Fruit fly (Drosophila melanogaster) whole organism, embryonic: ENCODE measurements around the gene P58IPK.

Source experiments
- Abd-B ChIP-seq: fragments of 200-800 bp; sonication (Bioruptor generic); optimal IDR thresholded peaks from 2 replicates; lab custom pipeline; 2018; ENCODE audit warnings: missing biosample characterization, mild to moderate bottlenecking, missing genetic modification characterization, moderate library complexity
- Atf-2 ChIP-seq: fragments of 200-800 bp; sonication (Bioruptor generic); optimal IDR thresholded peaks from 2 replicates; lab custom pipeline; 2016; ENCODE audit warnings: missing biosample characterization, missing genetic modification characterization
- Bteb2 ChIP-seq: fragments of 200-800 bp; sonication (Bioruptor generic); optimal IDR thresholded peaks from 2 replicates; lab custom pipeline; 2016; ENCODE audit warnings: missing biosample characterization, missing genetic modification characterization
- CG11247 ChIP-seq: fragments of 200-800 bp; sonication (Bioruptor generic); IDR thresholded peaks from 2 replicates; pipeline ENCODE4 v1.3.6; 2022; ENCODE audit warnings: missing biosample characterization, missing genetic modification characterization
- CG11723 ChIP-seq: fragments of 200-800 bp; sonication (Bioruptor generic); optimal IDR thresholded peaks from 2 replicates; lab custom pipeline; 2017; ENCODE audit warnings: missing biosample characterization, mild to moderate bottlenecking, missing genetic modification characterization
- CG12659 ChIP-seq: fragments of 200-800 bp; sonication (Bioruptor generic); optimal IDR thresholded peaks from 3 replicates; lab custom pipeline; 2017; ENCODE audit warnings: mild to moderate bottlenecking, missing biosample characterization, missing genetic modification reagents, missing genetic modification characterization
- CG13424 ChIP-seq: fragments of 200-800 bp; sonication (Bioruptor generic); optimal IDR thresholded peaks from 2 replicates; lab custom pipeline; 2019; ENCODE audit warnings: missing biosample characterization, mild to moderate bottlenecking, missing genetic modification characterization, moderate library complexity
- CG15479 ChIP-seq: fragments of 200-800 bp; sonication (Bioruptor generic); optimal IDR thresholded peaks from 3 replicates; lab custom pipeline; 2019; ENCODE audit warnings: missing biosample characterization, mild to moderate bottlenecking, missing genetic modification characterization, moderate library complexity
- CG1602 ChIP-seq: fragments of 200-800 bp; sonication (Bioruptor generic); optimal IDR thresholded peaks from 3 replicates; lab custom pipeline; 2016; ENCODE audit warnings: missing biosample characterization, missing genetic modification characterization
- CG16813 ChIP-seq: fragments of 200-800 bp; sonication (Bioruptor generic); IDR thresholded peaks from 3 replicates; pipeline ENCODE4 v1.3.6; 2022; ENCODE audit warnings: missing biosample characterization, missing genetic modification characterization; ENCODE audit not compliant: partially characterized antibody
- CG17568 ChIP-seq: fragments of 200-800 bp; sonication (Bioruptor generic); optimal IDR thresholded peaks from 2 replicates; lab custom pipeline; 2018; ENCODE audit warnings: missing biosample characterization, mild to moderate bottlenecking, missing genetic modification characterization, moderate library complexity
- CG2116 ChIP-seq: fragments of 200-800 bp; sonication (Bioruptor generic); optimal IDR thresholded peaks from 3 replicates; lab custom pipeline; 2018; ENCODE audit warnings: missing biosample characterization, mild to moderate bottlenecking, missing genetic modification characterization
- CG2129 ChIP-seq: fragments of 200-800 bp; sonication (Bioruptor generic); IDR thresholded peaks from 2 replicates; pipeline ENCODE4 v1.3.6; 2022; ENCODE audit warnings: missing biosample characterization, missing genetic modification characterization; ENCODE audit not compliant: partially characterized antibody
- CG2199 ChIP-seq: fragments of 200-800 bp; sonication (Bioruptor generic); IDR thresholded peaks from 3 replicates; pipeline ENCODE4 v1.3.6; 2022; ENCODE audit warnings: missing biosample characterization, missing genetic modification characterization
- CG2678 ChIP-seq: fragments of 200-800 bp; sonication (Bioruptor generic); optimal IDR thresholded peaks from 3 replicates; lab custom pipeline; 2019; ENCODE audit warnings: missing biosample characterization, mild to moderate bottlenecking, missing genetic modification characterization, moderate library complexity
- CG31441 ChIP-seq: fragments of 200-800 bp; sonication (Bioruptor generic); IDR thresholded peaks from 2 replicates; pipeline ENCODE4 v1.3.6; 2022; ENCODE audit warnings: missing biosample characterization, missing genetic modification characterization
- CG5953 ChIP-seq: fragments of 200-800 bp; sonication (Bioruptor generic); IDR thresholded peaks from 2 replicates; pipeline ENCODE4 v1.3.6; 2022; ENCODE audit warnings: missing biosample characterization, missing genetic modification characterization
- CG6765 ChIP-seq: fragments of 200-800 bp; sonication (Bioruptor generic); optimal IDR thresholded peaks from 3 replicates; lab custom pipeline; 2017; ENCODE audit warnings: missing biosample characterization, mild to moderate bottlenecking, missing genetic modification characterization
- CG7928 ChIP-seq: fragments of 200-800 bp; sonication (Bioruptor generic); optimal IDR thresholded peaks from 2 replicates; lab custom pipeline; 2017; ENCODE audit warnings: missing biosample characterization, mild to moderate bottlenecking, missing genetic modification characterization
- CoRest ChIP-seq: fragments of 200-800 bp; sonication (Bioruptor generic); optimal IDR thresholded peaks from 3 replicates; lab custom pipeline; 2018; ENCODE audit warnings: missing biosample characterization, mild to moderate bottlenecking, missing genetic modification characterization, moderate library complexity
- Dfd ChIP-seq, 2 experiments: fragments of >200 bp; optimal IDR thresholded peaks; 2 replicates each; lab custom pipeline; 2017; ENCODE audit warnings: missing biosample characterization in 2 of 2, missing genetic modification characterization in 2 of 2
- Doc2 ChIP-seq: fragments of 200-800 bp; sonication (Bioruptor generic); IDR thresholded peaks from 2 replicates; pipeline ENCODE4 v1.3.6; 2022; ENCODE audit warnings: missing biosample characterization, missing genetic modification characterization
- Dref ChIP-seq: fragments of 200-800 bp; sonication (Bioruptor generic); IDR thresholded peaks from 2 replicates; pipeline ENCODE4 v1.3.6; 2022; ENCODE audit warnings: missing biosample characterization, missing genetic modification characterization
- H15 ChIP-seq: fragments of 200-800 bp; sonication (Bioruptor generic); IDR thresholded peaks from 3 replicates; pipeline ENCODE4 v1.3.6; 2022; ENCODE audit warnings: missing biosample characterization, missing genetic modification characterization
- Hand ChIP-seq: fragments of 200-800 bp; sonication (Bioruptor generic); optimal IDR thresholded peaks from 2 replicates; lab custom pipeline; 2017; ENCODE audit warnings: mild to moderate bottlenecking, missing biosample characterization, missing genetic modification reagents, missing genetic modification characterization
- Hmr ChIP-seq: fragments of 200-800 bp; sonication (Bioruptor generic); optimal IDR thresholded peaks from 3 replicates; lab custom pipeline; 2017; ENCODE audit warnings: mild to moderate bottlenecking, missing biosample characterization, missing genetic modification reagents, missing genetic modification characterization
- Hmx ChIP-seq: fragments of 200-800 bp; sonication (Bioruptor generic); optimal IDR thresholded peaks from 2 replicates; lab custom pipeline; 2016; ENCODE audit warnings: missing biosample characterization, missing genetic modification characterization
- Hr3 ChIP-seq: fragments of 200-800 bp; sonication (Bioruptor generic); optimal IDR thresholded peaks from 3 replicates; lab custom pipeline; 2016; ENCODE audit warnings: missing biosample characterization, missing genetic modification characterization
- Hsf ChIP-seq: fragments of 200-800 bp; sonication (Bioruptor generic); optimal IDR thresholded peaks from 3 replicates; lab custom pipeline; 2016; ENCODE audit warnings: missing biosample characterization, missing genetic modification characterization
- Ravus ChIP-seq: fragments of 200-800 bp; sonication (Bioruptor generic); IDR thresholded peaks from 2 replicates; pipeline ENCODE4 v1.3.6; 2022; ENCODE audit warnings: missing biosample characterization, missing genetic modification characterization
- ab ChIP-seq: fragments of 200-800 bp; sonication (Bioruptor generic); optimal IDR thresholded peaks from 2 replicates; lab custom pipeline; 2016; ENCODE audit warnings: missing biosample characterization, missing genetic modification characterization
- cato ChIP-seq: fragments of 200-800 bp; sonication (Bioruptor generic); optimal IDR thresholded peaks from 2 replicates; lab custom pipeline; 2016; ENCODE audit warnings: missing biosample characterization, missing genetic modification characterization, borderline replicate concordance
- ewg ChIP-seq: fragments of 200-800 bp; sonication (Bioruptor generic); optimal IDR thresholded peaks from 3 replicates; lab custom pipeline; 2017; ENCODE audit warnings: mild to moderate bottlenecking, missing biosample characterization, missing genetic modification reagents, missing genetic modification characterization
- hb ChIP-seq: fragments of 200-800 bp; sonication (Bioruptor generic); IDR thresholded peaks from 3 replicates; pipeline ENCODE4 v1.3.6; 2022; ENCODE audit warnings: missing biosample characterization, missing genetic modification characterization; ENCODE audit not compliant: partially characterized antibody
- ind ChIP-seq: fragments of 200-800 bp; sonication (Bioruptor generic); optimal IDR thresholded peaks from 3 replicates; lab custom pipeline; 2016; ENCODE audit warnings: missing biosample characterization, missing genetic modification characterization
- jing ChIP-seq: fragments of 200-800 bp; sonication (Bioruptor generic); optimal IDR thresholded peaks from 2 replicates; lab custom pipeline; 2018; ENCODE audit warnings: missing biosample characterization, mild to moderate bottlenecking, missing genetic modification characterization
- kay ChIP-seq: fragments of 200-800 bp; sonication (Bioruptor generic); optimal IDR thresholded peaks from 2 replicates; lab custom pipeline; 2016; ENCODE audit warnings: missing biosample characterization, missing genetic modification characterization
- lov ChIP-seq, 2 experiments: fragments of 200-800 bp in 1 of 2; fragments of >200 bp in 1 of 2; sonication (Bioruptor generic) in 1 of 2; IDR thresholded peaks in 1 of 2; optimal IDR thresholded peaks in 1 of 2; 2 replicates in 1 of 2; 3 replicates in 1 of 2; pipeline versions ENCODE4 v1.3.6 to Lab custom; 2017 to 2022; ENCODE audit warnings: missing biosample characterization in 1 of 2, missing genetic modification characterization in 1 of 2
- maf-S ChIP-seq: fragments of 200-800 bp; sonication (Bioruptor generic); optimal IDR thresholded peaks from 2 replicates; lab custom pipeline; 2016; ENCODE audit warnings: missing biosample characterization, missing genetic modification characterization
- phol ChIP-seq: fragments of 200-800 bp; sonication (Bioruptor generic); optimal IDR thresholded peaks from 3 replicates; lab custom pipeline; 2018; ENCODE audit warnings: missing biosample characterization, mild to moderate bottlenecking, missing genetic modification characterization, moderate library complexity
- prd ChIP-seq, 3 experiments: fragments of >200 bp in 2 of 3; fragments of 200-800 bp in 1 of 3; sonication (Bioruptor generic) in 1 of 3; optimal IDR thresholded peaks in 2 of 3; IDR thresholded peaks in 1 of 3; 2 replicates in 2 of 3; 3 replicates in 1 of 3; pipeline versions ENCODE4 v1.3.6 to Lab custom; 2017 to 2022; ENCODE audit warnings: missing biosample characterization in 1 of 3, missing genetic modification characterization in 1 of 3
- repo ChIP-seq: fragments of 200-800 bp; sonication (Bioruptor generic); optimal IDR thresholded peaks from 2 replicates; lab custom pipeline; 2016; ENCODE audit warnings: missing biosample characterization, missing genetic modification characterization
- run ChIP-seq: fragments of 200-800 bp; sonication (Bioruptor generic); optimal IDR thresholded peaks from 3 replicates; lab custom pipeline; 2018; ENCODE audit warnings: missing biosample characterization, mild to moderate bottlenecking, missing genetic modification characterization
- stwl ChIP-seq: fragments of 200-800 bp; sonication (Bioruptor generic); optimal IDR thresholded peaks from 3 replicates; lab custom pipeline; 2018; ENCODE audit warnings: missing biosample characterization, mild to moderate bottlenecking, missing genetic modification characterization, moderate library complexity
- tap ChIP-seq: fragments of 200-800 bp; optimal IDR thresholded peaks from 3 replicates; lab custom pipeline; 2019; ENCODE audit warnings: missing biosample characterization, mild to moderate bottlenecking, missing genetic modification characterization, moderate library complexity
- tgo ChIP-seq: fragments of 200-800 bp; sonication (Bioruptor generic); IDR thresholded peaks from 3 replicates; pipeline ENCODE4 v1.3.6; 2022; ENCODE audit warnings: missing biosample characterization, missing genetic modification characterization
- toy ChIP-seq: fragments of 200-800 bp; sonication (Bioruptor generic); IDR thresholded peaks from 2 replicates; pipeline ENCODE4 v1.3.6; 2022; ENCODE audit warnings: missing biosample characterization, missing genetic modification characterization
- unc-4 ChIP-seq: fragments of 200-800 bp; sonication (Bioruptor generic); IDR thresholded peaks from 2 replicates; pipeline ENCODE4 v1.3.6; 2022; ENCODE audit warnings: missing biosample characterization, missing genetic modification characterization; ENCODE audit not compliant: partially characterized antibody

P58IPK gene

DNA sequence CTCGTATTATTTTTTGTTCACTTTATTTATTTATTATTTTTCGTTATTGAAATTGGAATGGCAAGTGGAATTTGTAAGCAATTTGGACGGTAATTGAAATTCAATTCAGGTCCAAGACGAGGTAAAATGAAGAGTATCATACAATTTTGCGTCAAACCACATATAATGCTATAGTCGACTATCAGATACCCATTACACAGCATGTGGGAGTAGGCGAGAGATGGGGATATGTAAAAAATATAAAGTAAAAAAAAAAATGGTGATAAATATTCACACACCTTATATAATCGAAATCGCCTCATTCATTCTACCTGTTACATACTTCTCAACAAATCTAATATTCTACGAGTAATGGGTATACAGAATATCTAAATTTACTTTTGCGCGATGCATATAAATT, 25.5 kb downstream of the P58IPK start (continued):
- TF ChIP-seq Atf-2 (no peak), repo (GFP tag; lab: Kevin White, UChicago) (no peak), CG16813 (GFP tag; lab: Robert Waterston, UW) (peak; percentile 69), Hmx (GFP tag; lab: Kevin White, UChicago) (no peak), CG6765 (GFP tag; lab: Kevin White, UChicago) (no peak), hb (GFP tag; lab: Robert Waterston, UW) (peak; percentile 64; the same call in 1 of the 3 replicates), Dref (GFP tag; lab: Robert Waterston, UW) (no peak), ab (GFP tag; lab: Kevin White, UChicago) (no peak), CG11247 (GFP tag; lab: Robert Waterston, UW) (no peak; the same call in 1 of the 2 replicates), H15 (GFP tag; lab: Robert Waterston, UW) (no peak)

DNA sequence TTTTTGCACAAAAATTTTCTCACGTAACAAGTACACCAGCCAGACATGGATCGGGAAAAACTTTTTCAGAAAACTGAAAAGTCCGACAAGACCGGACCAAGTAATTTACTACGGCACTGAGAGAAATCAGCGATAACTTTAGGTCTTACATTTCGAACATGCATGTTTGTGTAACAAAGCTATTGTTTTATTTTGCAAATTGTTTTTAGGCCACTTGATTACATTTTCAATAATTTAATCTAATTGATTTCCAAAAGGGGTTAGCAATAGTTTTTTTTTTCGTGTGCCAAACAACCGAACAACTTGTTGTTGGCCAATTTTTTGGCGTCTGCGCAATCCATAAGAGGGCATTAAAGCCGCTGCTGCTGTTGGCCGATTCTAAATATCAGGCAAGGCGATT, 26.4 kb downstream of the P58IPK start:
- TF ChIP-seq ewg (GFP tag; lab: Kevin White, UChicago) (peak; percentile 65), CG5953 (GFP tag; lab: Robert Waterston, UW) (no peak), unc-4 (GFP tag; lab: Robert Waterston, UW) (no peak), CoRest (tag; lab: Kevin White, UChicago) (peak; percentile 28), Hand (GFP tag; lab: Kevin White, UChicago) (peak; percentile 47), tgo (peak; percentile 66), tap (tag; lab: Kevin White, UChicago) (peak; percentile 20), Ravus (GFP tag; lab: Robert Waterston, UW) (peak; percentile 37; the same call in 1 of the 2 replicates), kay (peak; percentile 36), stwl (tag; lab: Kevin White, UChicago) (no peak), CG2199 (GFP tag; lab: Robert Waterston, UW) (no peak), Hr3 (GFP tag; lab: Kevin White, UChicago) (peak; percentile 45), maf-S (GFP tag; lab: Kevin White, UChicago) (peak; percentile 33), CG7928 (GFP tag; lab: Kevin White, UChicago) (peak; percentile 12), CG17568 (GFP tag; lab: Kevin White, UChicago) (no peak), CG2129 (GFP tag; lab: Robert Waterston, UW) (no peak), Hsf (GFP tag; lab: Kevin White, UChicago) (peak; percentile 56), prd (optimal IDR thresholded peaks at IDR 0.05; lab: Kevin White, UChicago) (no peak), prd (GFP tag; IDR thresholded peaks at IDR 0.05; lab: Robert Waterston, UW) (peak; percentile 79), cato (no peak), CG2116 (GFP tag; lab: Kevin White, UChicago) (no peak), Doc2 (GFP tag; lab: Robert Waterston, UW) (no peak; the same call in 1 of the 2 replicates), Abd-B (GFP tag; lab: Kevin White, UChicago) (peak; percentile 54), CG13424 (tag; lab: Kevin White, UChicago) (peak; percentile 20), Dfd (GFP tag; optimal IDR thresholded peaks at IDR 0.05; lab: Kevin White, UChicago) (no peak), CG11723 (GFP tag; lab: Kevin White, UChicago) (peak; percentile 13), Atf-2 (peak; percentile 14), lov (optimal IDR thresholded peaks at IDR 0.05; lab: Kevin White, UChicago) (no peak), lov (GFP tag; IDR thresholded peaks at IDR 0.05; lab: Robert Waterston, UW) (no peak), run (tag; lab: Kevin White, UChicago) (peak; percentile 10), CG12659 (GFP tag; lab: Kevin White, UChicago) (peak; percentile 10), toy (no peak), CG2678 (tag; lab: Kevin White, UChicago) (peak; percentile 69), CG31441 (GFP tag; lab: Robert Waterston, UW) (peak; percentile 70), ind (GFP tag; lab: Kevin White, UChicago) (peak; percentile 49), jing (no peak), Hmr (peak; percentile 58), CG15479 (GFP tag; lab: Kevin White, UChicago) (no peak), Bteb2 (GFP tag; lab: Kevin White, UChicago) (peak; percentile 40), phol (tag; lab: Kevin White, UChicago) (peak; percentile 59), CG1602 (GFP tag; lab: Kevin White, UChicago) (peak; percentile 28)
